Worm (Caenorhabditis elegans): ENCODE results near the gene sqv-8.
A peak's percentile ranks its signal among the peaks of the same experiment; 100 is the strongest.

Gene sqv-8

DNA sequence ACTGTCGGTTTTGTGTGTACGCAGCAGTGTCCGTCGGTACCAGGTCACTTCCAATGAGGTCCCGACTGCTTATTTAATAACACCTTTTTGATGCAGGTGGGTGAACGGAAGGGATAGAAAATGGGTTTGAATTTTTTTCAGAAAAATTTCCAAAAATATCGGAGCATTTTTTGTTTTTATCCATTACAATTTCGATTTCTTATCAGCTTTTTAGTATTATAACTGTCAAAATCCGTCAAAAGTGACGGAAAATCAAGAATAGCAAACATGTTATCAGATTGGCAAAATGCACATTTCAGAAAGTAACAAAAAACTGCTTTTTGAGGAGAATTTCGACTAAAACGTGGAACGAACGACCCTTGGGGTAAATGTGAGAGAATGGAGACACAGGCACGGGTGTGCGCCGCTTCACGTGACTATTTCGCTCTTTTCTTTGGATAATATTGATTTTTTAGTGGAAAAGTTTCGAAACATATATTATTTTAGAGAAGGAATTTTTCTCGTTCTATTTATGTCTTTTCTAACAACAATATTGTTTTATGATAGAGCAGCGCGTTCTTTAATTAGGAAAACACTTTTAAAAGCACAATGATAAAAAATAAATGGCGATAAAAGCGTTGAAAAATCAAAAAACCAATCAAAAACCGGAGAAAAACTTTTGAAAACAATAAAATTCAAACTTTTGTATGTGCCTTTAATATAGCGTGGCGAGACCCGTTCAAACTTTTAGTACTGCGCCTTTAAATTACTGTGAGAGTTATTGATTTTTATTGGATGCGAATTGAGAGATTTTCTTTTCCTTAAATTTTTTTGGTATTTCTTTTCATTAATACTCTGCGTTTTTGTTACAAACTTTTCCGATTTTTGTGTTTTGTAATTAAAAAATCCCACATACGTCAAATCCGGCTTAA lies at the start of gene sqv-8:
Gene sqv-8, plus strand, starts transcription at position 51 of the 911 bp plus-strand sequence.
- TF ChIP-seq ceh-28 (tag; optimal IDR thresholded peaks at IDR 0.05) (peak; percentile 63), nfya-1 (tag; optimal IDR thresholded peaks at IDR 0.05; ENCODE audit: insufficient read depth) (peak; percentile 33), lsy-12 (tag; optimal IDR thresholded peaks at IDR 0.05) (no peak), nhr-25 (tag; optimal IDR thresholded peaks at IDR 0.05) (no peak), nhr-11 (tag; optimal IDR thresholded peaks at IDR 0.05) (no peak), elt-2 (tag; optimal IDR thresholded peaks at IDR 0.05) (peak; percentile 73)

DNA sequence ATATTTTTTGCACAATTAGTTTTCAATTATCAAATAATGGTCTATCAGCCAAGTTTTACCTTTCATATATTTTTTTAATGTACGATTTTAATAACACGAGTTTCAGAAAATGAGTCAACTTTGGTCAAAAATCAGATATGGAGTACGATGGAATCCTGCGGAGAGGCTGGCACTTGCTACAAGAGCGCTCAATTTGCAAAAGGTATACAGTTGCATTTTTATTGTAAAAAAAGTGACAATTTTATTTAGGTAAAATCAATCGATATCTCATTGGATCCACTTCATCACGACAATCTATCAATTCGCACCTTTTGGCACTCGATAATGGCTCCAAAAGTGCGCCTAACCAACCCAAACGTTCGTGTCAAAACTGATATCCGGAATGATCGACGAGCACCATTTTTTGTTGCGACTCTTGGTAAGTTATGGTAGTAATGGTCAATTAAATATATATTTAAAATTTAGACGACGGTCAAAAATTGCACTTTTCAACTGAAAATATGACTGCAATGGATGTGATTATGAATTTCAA lies 49.2 kb upstream of the sqv-8 start, which contains the start of gene mrpl-53:
Gene mrpl-53, plus strand, starts transcription at position 107 of the 532 bp plus-strand sequence.
- TF ChIP-seq nhr-23 (tag; optimal IDR thresholded peaks at IDR 0.05) (peak; percentile 16), nhr-25 (tag; optimal IDR thresholded peaks at IDR 0.05) (no peak)

DNA sequence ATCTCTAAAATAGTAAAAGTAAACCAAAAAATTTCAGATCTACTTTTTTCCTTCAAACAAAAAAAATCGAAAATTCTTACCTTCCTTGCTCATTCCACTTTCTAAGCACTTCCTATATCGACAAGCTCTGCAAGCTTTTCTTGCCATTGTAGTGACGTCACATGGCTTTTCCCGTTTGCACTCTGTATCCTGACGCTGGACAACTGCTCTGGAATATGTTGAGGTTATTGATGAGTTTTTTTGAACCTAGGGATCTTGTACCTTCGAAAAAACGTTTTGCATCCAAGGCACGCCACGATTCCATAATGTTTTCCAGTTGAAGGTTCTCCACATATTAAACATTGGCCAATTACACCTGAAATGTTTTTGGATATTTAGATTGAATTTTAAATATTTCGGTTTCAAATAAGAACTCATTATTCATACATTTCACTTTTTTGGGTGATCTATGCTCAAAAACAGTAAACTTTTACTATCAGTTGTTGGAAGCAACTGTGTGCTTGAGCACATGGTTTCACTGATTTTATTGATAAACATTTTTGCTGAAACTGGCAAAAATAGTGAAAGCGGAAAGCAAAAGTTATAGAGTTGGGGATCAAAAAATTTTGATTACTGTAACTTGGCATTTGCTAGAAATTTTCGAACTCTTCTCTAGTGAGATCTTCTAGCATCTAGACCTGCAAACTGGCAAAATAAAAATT lies 46.6 kb upstream of the sqv-8 start:
- no peak for TF ChIP-seq nhr-12 (tag; optimal IDR thresholded peaks at IDR 0.05)
- peak; percentile 0 for TF ChIP-seq nhr-43 (tag; optimal IDR thresholded peaks at IDR 0.05; ENCODE audit: poor library complexity, severe bottlenecking)
- TF ChIP-seq nhr-237 (tag; optimal IDR thresholded peaks at IDR 0.05): no peak
- TF ChIP-seq nhr-28 (tag; optimal IDR thresholded peaks at IDR 0.05): no peak
- TF ChIP-seq skn-1 (tag; optimal IDR thresholded peaks at IDR 0.05): no peak
- TF ChIP-seq elt-2 (tag; optimal IDR thresholded peaks at IDR 0.05): peak; percentile 37
- TF ChIP-seq lin-39 (tag; optimal IDR thresholded peaks at IDR 0.05): no peak
- TF ChIP-seq ceh-82 (tag; optimal IDR thresholded peaks at IDR 0.05): no peak
- TF ChIP-seq pqm-1 (tag; optimal IDR thresholded peaks at IDR 0.05): peak; percentile 91
- no peak for TF ChIP-seq ztf-4 (tag; optimal IDR thresholded peaks at IDR 0.05)
- no peak for TF ChIP-seq nhr-11 (tag; optimal IDR thresholded peaks at IDR 0.05)
- no peak for TF ChIP-seq nhr-25 (tag; optimal IDR thresholded peaks at IDR 0.05)
- no peak for TF ChIP-seq aly-2 (tag; optimal IDR thresholded peaks at IDR 0.05)
- peak; percentile 66 for TF ChIP-seq ama-1 (optimal IDR thresholded peaks at IDR 0.05)
- TF ChIP-seq snpc-4 (tag; optimal IDR thresholded peaks at IDR 0.05): no peak
- TF ChIP-seq zag-1 (tag; optimal IDR thresholded peaks at IDR 0.05): no peak
- TF ChIP-seq tbx-2 (tag; optimal IDR thresholded peaks at IDR 0.05): no peak
- no peak for TF ChIP-seq jun-1 (tag; optimal IDR thresholded peaks at IDR 0.05)
- TF ChIP-seq pha-4 (tag; optimal IDR thresholded peaks at IDR 0.05): peak; percentile 48

DNA sequence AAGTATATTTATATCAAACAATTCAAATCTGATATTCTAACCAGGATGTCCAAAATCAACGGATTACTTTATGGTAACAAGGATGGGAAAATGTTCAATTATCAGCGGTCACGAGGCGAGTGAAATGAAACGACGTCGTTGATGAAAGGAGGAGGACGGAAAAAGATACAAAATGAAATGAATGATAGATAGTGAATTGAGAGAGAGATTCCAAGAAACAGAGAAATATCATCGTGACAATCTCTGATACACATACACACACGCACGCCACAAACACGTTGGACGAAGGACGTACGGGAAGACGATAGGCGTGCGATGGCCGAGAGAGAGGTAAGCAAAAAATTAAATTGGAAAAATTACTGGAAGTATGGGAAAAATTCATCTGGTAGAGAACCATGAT lies 45.7 kb upstream of the sqv-8 start:
- TF ChIP-seq pha-4 (tag; optimal IDR thresholded peaks at IDR 0.05): peak; percentile 28
- no peak for TF ChIP-seq lin-15B (tag; optimal IDR thresholded peaks at IDR 0.05)
- peak; percentile 80 for TF ChIP-seq nhr-43 (tag; optimal IDR thresholded peaks at IDR 0.05; ENCODE audit: poor library complexity, severe bottlenecking)
- TF ChIP-seq nfya-1 (tag; optimal IDR thresholded peaks at IDR 0.05; ENCODE audit: insufficient read depth): peak; percentile 53
- no peak for TF ChIP-seq hmg-11 (tag; optimal IDR thresholded peaks at IDR 0.05)
- no peak for TF ChIP-seq nhr-28 (tag; optimal IDR thresholded peaks at IDR 0.05)
- no peak for TF ChIP-seq zag-1 (tag; optimal IDR thresholded peaks at IDR 0.05)
- TF ChIP-seq tbx-2 (tag; optimal IDR thresholded peaks at IDR 0.05): peak; percentile 33
- TF ChIP-seq ceh-28 (tag; optimal IDR thresholded peaks at IDR 0.05): peak; percentile 24
- peak; percentile 91 for TF ChIP-seq nhr-23 (tag; optimal IDR thresholded peaks at IDR 0.05)
- peak; percentile 70 for TF ChIP-seq jun-1 (tag; optimal IDR thresholded peaks at IDR 0.05)
- peak; percentile 39 for TF ChIP-seq lsy-12 (tag; optimal IDR thresholded peaks at IDR 0.05)
- TF ChIP-seq ama-1 (optimal IDR thresholded peaks at IDR 0.05): peak; percentile 81
- TF ChIP-seq skn-1 (tag; optimal IDR thresholded peaks at IDR 0.05): peak; percentile 2
- TF ChIP-seq nhr-67 (tag; optimal IDR thresholded peaks at IDR 0.05): no peak
- TF ChIP-seq sea-2 (GFP tag; optimal IDR thresholded peaks at IDR 0.05): no peak
- TF ChIP-seq unc-62 (GFP tag; optimal IDR thresholded peaks at IDR 0.05): peak; percentile 30
- TF ChIP-seq elt-2 (tag; optimal IDR thresholded peaks at IDR 0.05): peak; percentile 71
- TF ChIP-seq nhr-25 (tag; optimal IDR thresholded peaks at IDR 0.05): peak; percentile 91
- peak; percentile 91 for TF ChIP-seq mdl-1 (tag; optimal IDR thresholded peaks at IDR 0.05)
- peak; percentile 71 for TF ChIP-seq nhr-11 (tag; optimal IDR thresholded peaks at IDR 0.05)
- peak; percentile 71 for TF ChIP-seq pqm-1 (tag; optimal IDR thresholded peaks at IDR 0.05)
- TF ChIP-seq ceh-82 (tag; optimal IDR thresholded peaks at IDR 0.05): no peak

Data from whole organism, L3 larva.